Worm (Caenorhabditis elegans) whole organism, L3 larva: ENCODE measurements around the gene flp-15.

ENCODE experiments used
- ama-1 ChIP-seq: fragments of 150-350 bp; optimal IDR thresholded peaks from 2 replicates; lab custom pipeline; 2018
- egl-27 ChIP-seq: sonication (generic microtip); optimal IDR thresholded peaks from 4 replicates; lab custom pipeline; 2017; ENCODE audit warnings: missing biosample characterization, missing genetic modification reagents, missing genetic modification characterization
- elt-2 ChIP-seq: sonication (generic microtip); optimal IDR thresholded peaks from 2 replicates; lab custom pipeline; 2016; ENCODE audit warnings: missing genetic modification reagents, mild to moderate bottlenecking, missing genetic modification characterization, missing compliant biosample characterization
- fos-1 ChIP-seq: fragments of 150-350 bp; optimal IDR thresholded peaks from 2 replicates; lab custom pipeline; 2014; ENCODE audit warnings: missing biosample characterization, missing genetic modification characterization
- mdl-1 ChIP-seq: fragments of 150-350 bp; optimal IDR thresholded peaks from 2 replicates; lab custom pipeline; 2014; ENCODE audit warnings: missing biosample characterization, missing genetic modification characterization
- nfya-1 ChIP-seq: sonication (generic microtip); optimal IDR thresholded peaks from 2 replicates; lab custom pipeline; 2017; ENCODE audit warnings: missing genetic modification characterization, mild to moderate bottlenecking, missing compliant biosample characterization, antibody characterized with exemption, moderate library complexity; ENCODE audit not compliant: insufficient read depth
- nhr-12 ChIP-seq: fragments of 150-350 bp; optimal IDR thresholded peaks from 2 replicates; lab custom pipeline; 2014; ENCODE audit warnings: missing biosample characterization, missing genetic modification characterization
- nhr-76 ChIP-seq: fragments of 150-350 bp; sonication (generic microtip); optimal IDR thresholded peaks from 5 replicates; lab custom pipeline; 2014; ENCODE audit warnings: missing biosample characterization, missing genetic modification characterization

DNA sequence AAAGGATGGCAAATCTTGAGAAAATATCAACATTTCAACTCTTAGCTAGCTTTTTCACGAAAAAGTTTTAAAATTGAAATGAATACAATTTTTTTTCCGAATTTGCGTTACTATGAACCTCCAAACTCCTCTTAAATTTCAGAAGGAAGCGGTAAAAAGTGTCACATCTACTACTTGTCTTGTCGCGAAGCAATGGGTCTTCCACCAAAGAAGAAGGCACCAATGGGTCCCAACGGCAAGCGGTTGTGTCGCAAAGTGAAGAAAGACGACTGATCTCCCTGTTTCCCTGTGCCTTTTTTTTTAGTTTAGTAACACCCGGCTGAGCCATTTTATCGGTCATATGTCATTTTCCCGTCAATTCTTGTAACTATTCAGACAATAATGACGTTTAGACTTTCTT is 46.6 kb downstream of the flp-15 start:
- TF ChIP-seq nfya-1 (tag; lab: Kevin White, UChicago) (no peak), nhr-76 (no peak), nhr-12 (tag; lab: Kevin White, UChicago) (no peak), egl-27 (tag; lab: Kevin White, UChicago) (no peak), fos-1 (tag; lab: Kevin White, UChicago) (no peak), mdl-1 (tag; lab: Kevin White, UChicago) (no peak), elt-2 (tag; lab: Kevin White, UChicago) (no peak), ama-1 (lab: Kevin White, UChicago) (no peak)
